Fruit fly (Drosophila melanogaster): ENCODE results near the gene Adgf-A2.

The Adgf-A2 gene

dm6 chr3L:17802107-17802506 lies 38.1 kb upstream of the Adgf-A2 start, which contains the start of gene NUCB1 (continued):
- TF ChIP-seq CG14441 (GFP tag; IDR thresholded peaks at IDR 0.05) (no peak), Xrp1 (GFP tag; IDR thresholded peaks at IDR 0.05) (no peak), Rfx (GFP tag; IDR thresholded peaks at IDR 0.05) (peak; percentile 68), Bteb2 (GFP tag; optimal IDR thresholded peaks at IDR 0.05) (peak; percentile 16), ap (GFP tag; IDR thresholded peaks at IDR 0.05) (no peak), CG7928 (GFP tag; optimal IDR thresholded peaks at IDR 0.05) (peak; percentile 0), CG10462 (GFP tag; optimal IDR thresholded peaks at IDR 0.05) (no peak), CG30403 (GFP tag; optimal IDR thresholded peaks at IDR 0.05) (peak; percentile 29), hkb (optimal IDR thresholded peaks at IDR 0.05) (no peak), hkb (GFP tag; IDR thresholded peaks at IDR 0.05) (peak; percentile 36; the same call in 1 of the 2 replicates), vfl (GFP tag; optimal IDR thresholded peaks at IDR 0.05) (peak; percentile 29), CG3847 (GFP tag; IDR thresholded peaks at IDR 0.05) (peak; percentile 80), lab (GFP tag; optimal IDR thresholded peaks at IDR 0.05) (no peak), fd3F (GFP tag; optimal IDR thresholded peaks at IDR 0.05) (peak; percentile 33), Dip2 (GFP tag; IDR thresholded peaks at IDR 0.05) (no peak), CG17328 (GFP tag; IDR thresholded peaks at IDR 0.05) (peak; percentile 37; the same call in 1 of the 2 replicates), CG6272 (GFP tag; IDR thresholded peaks at IDR 0.05) (no peak), CG31388 (GFP tag; optimal IDR thresholded peaks at IDR 0.05) (no peak), HHEX (GFP tag; optimal IDR thresholded peaks at IDR 0.05) (peak; percentile 48), tll (GFP tag; optimal IDR thresholded peaks at IDR 0.05) (peak in 1 of 2 experiments; percentile 74), mld (GFP tag; IDR thresholded peaks at IDR 0.05; ENCODE audit: partially characterized antibody) (no peak), CG17829 (tag; optimal IDR thresholded peaks at IDR 0.05) (peak; percentile 46), unc-4 (GFP tag; IDR thresholded peaks at IDR 0.05; ENCODE audit: partially characterized antibody) (peak; percentile 26; the same call in 1 of the 2 replicates), NFAT (GFP tag; IDR thresholded peaks at IDR 0.05) (no peak), grau (tag; optimal IDR thresholded peaks at IDR 0.05) (no peak), CG12769 (tag; optimal IDR thresholded peaks at IDR 0.05) (no peak), aop (GFP tag; IDR thresholded peaks at IDR 0.05) (no peak), pum (GFP tag; optimal IDR thresholded peaks at IDR 0.05) (peak; percentile 5), prd (optimal IDR thresholded peaks at IDR 0.05) (no peak), prd (GFP tag; IDR thresholded peaks at IDR 0.05) (no peak), CG17802 (tag; optimal IDR thresholded peaks at IDR 0.05) (no peak), bcd (GFP tag; optimal IDR thresholded peaks at IDR 0.05) (peak; percentile 40), tup (GFP tag; optimal IDR thresholded peaks at IDR 0.05) (peak; percentile 27), Abd-B (GFP tag; optimal IDR thresholded peaks at IDR 0.05) (peak; percentile 62), Scr (GFP tag; IDR thresholded peaks at IDR 0.05; ENCODE audit: partially characterized antibody) (0 out of 2 replicates have a peak, but pooled peaks have one; percentile 2), ssp (GFP tag; IDR thresholded peaks at IDR 0.05) (no peak), hbn (GFP tag; IDR thresholded peaks at IDR 0.05; ENCODE audit: partially characterized antibody) (no peak), Ptx1 (GFP tag; IDR thresholded peaks at IDR 0.05) (peak; percentile 38), CG1603 (tag; optimal IDR thresholded peaks at IDR 0.05) (peak; percentile 87), CG17385 (GFP tag; optimal IDR thresholded peaks at IDR 0.05) (no peak), CG12942 (GFP tag; optimal IDR thresholded peaks at IDR 0.05) (no peak), CG12391 (tag; optimal IDR thresholded peaks at IDR 0.05) (peak; percentile 59), gce (GFP tag; IDR thresholded peaks at IDR 0.05) (no peak), CG11093 (GFP tag; IDR thresholded peaks at IDR 0.05) (no peak), CG10654 (GFP tag; optimal IDR thresholded peaks at IDR 0.05) (peak; percentile 15), Dref (GFP tag; IDR thresholded peaks at IDR 0.05) (peak; percentile 38), CG12155 (GFP tag; optimal IDR thresholded peaks at IDR 0.05) (peak; percentile 11), CG30020 (tag; optimal IDR thresholded peaks at IDR 0.05) (peak; percentile 29), CG32532 (GFP tag; IDR thresholded peaks at IDR 0.05) (peak; percentile 37; the same call in 1 of the 2 replicates), Max (GFP tag; optimal IDR thresholded peaks at IDR 0.05) (peak; percentile 53), Dp (GFP tag; optimal IDR thresholded peaks at IDR 0.05) (peak; percentile 45)
